Fruit fly (Drosophila melanogaster) whole organism, embryonic: ENCODE measurements around the gene REG.

ENCODE experiments used
- CG10979 ChIP-seq: fragments of 200-800 bp; sonication (Bioruptor generic); optimal IDR thresholded peaks from 2 replicates; lab custom pipeline; 2018; ENCODE audit warnings: missing biosample characterization, mild to moderate bottlenecking, missing genetic modification characterization, moderate library complexity
- CG1792 ChIP-seq: fragments of 200-800 bp; sonication (Bioruptor generic); optimal IDR thresholded peaks from 2 replicates; lab custom pipeline; 2016; ENCODE audit warnings: missing biosample characterization, missing genetic modification characterization
- CG8765 ChIP-seq: fragments of 200-800 bp; sonication (Bioruptor generic); IDR thresholded peaks from 2 replicates; pipeline ENCODE4 v1.3.6; 2022; ENCODE audit warnings: missing biosample characterization, missing genetic modification characterization
- CG8944 ChIP-seq: fragments of 200-800 bp; sonication (Bioruptor generic); optimal IDR thresholded peaks from 3 replicates; lab custom pipeline; 2016; ENCODE audit warnings: missing biosample characterization, missing genetic modification characterization
- Oaz ChIP-seq: fragments of 200-800 bp; sonication (Bioruptor generic); IDR thresholded peaks from 2 replicates; pipeline ENCODE4 v1.3.6; 2022; ENCODE audit warnings: missing biosample characterization, missing genetic modification characterization
- cwo ChIP-seq: fragments of 200-800 bp; sonication (Bioruptor generic); optimal IDR thresholded peaks from 3 replicates; lab custom pipeline; 2017; ENCODE audit warnings: missing biosample characterization, missing genetic modification characterization, mild to moderate bottlenecking, moderate library complexity, missing genetic modification reagents
- dan ChIP-seq: fragments of 200-800 bp; sonication (Bioruptor generic); IDR thresholded peaks from 2 replicates; pipeline ENCODE4 v1.3.6; 2022; ENCODE audit warnings: missing biosample characterization, missing genetic modification characterization
- pb ChIP-seq: fragments of 200-800 bp; sonication (Bioruptor generic); optimal IDR thresholded peaks from 3 replicates; lab custom pipeline; 2016; ENCODE audit warnings: missing biosample characterization, missing genetic modification characterization

DNA sequence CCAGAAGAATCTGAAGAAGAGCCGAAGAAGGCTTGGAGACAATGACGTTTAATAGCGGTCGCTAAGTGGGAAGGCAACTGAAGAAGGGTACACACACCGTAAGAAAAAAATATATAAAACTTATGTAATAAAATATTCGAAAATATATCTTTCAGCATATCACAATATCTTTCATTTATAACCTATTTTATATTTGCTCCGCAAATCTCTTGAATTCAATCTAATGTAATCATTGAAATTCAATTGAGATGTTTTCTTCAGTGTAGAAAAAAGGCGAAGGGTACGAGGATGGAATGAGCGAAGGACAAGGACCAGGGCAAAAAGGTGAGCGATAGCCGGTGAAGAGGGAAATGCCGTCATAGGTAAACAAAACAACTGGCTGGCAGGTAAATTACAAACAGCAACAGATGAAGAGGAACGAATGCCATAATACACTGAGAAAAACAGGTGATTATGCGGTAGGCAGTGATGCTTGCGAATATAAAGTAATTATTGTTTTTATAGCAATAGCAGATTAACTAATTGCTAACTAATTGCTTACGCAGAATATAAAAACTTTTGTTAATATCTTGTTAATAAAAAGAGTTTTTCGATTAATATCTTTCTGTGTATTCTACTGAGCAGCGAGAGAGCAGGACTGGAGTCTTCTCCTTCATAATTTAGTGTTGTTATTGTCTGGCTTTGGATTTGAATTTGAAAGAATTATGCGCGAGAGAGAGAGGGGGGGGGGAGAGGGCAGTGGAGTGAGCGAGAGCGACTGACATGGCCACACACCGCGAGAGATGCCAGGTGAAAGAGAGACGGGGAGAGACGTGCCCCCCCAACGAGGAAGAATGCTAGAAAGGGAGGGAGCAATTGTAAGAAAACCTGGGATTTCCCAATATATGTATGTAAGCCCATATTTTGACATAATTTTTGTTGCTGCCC is 21.9 kb downstream of the REG start:
- TF ChIP-seq cwo (GFP tag; lab: Kevin White, UChicago) (peak; percentile 55), CG1792 (GFP tag; lab: Kevin White, UChicago) (peak; percentile 68), CG10979 (peak; percentile 97), CG8765 (GFP tag; lab: Robert Waterston, UW) (peak; percentile 92), CG8944 (GFP tag; lab: Kevin White, UChicago) (peak; percentile 70), pb (GFP tag; lab: Kevin White, UChicago) (peak; percentile 63), Oaz (GFP tag; lab: Robert Waterston, UW) (peak; percentile 48), dan (peak; percentile 90)
